Fruit fly (Drosophila melanogaster): ENCODE data around the gene Hsc70-1.

dm6 chr3L:13957789-13958188 is 16.1 kb upstream of the Hsc70-1 start:
- TF ChIP-seq Sin3A (optimal IDR thresholded peaks at IDR 0.05) (no peak), psq (optimal IDR thresholded peaks at IDR 0.05) (no peak), insv (optimal IDR thresholded peaks at IDR 0.05) (no peak), ttk (optimal IDR thresholded peaks at IDR 0.05) (no peak)
